Worm (Caenorhabditis elegans): ENCODE results near the gene ZC373.5.

DNA sequence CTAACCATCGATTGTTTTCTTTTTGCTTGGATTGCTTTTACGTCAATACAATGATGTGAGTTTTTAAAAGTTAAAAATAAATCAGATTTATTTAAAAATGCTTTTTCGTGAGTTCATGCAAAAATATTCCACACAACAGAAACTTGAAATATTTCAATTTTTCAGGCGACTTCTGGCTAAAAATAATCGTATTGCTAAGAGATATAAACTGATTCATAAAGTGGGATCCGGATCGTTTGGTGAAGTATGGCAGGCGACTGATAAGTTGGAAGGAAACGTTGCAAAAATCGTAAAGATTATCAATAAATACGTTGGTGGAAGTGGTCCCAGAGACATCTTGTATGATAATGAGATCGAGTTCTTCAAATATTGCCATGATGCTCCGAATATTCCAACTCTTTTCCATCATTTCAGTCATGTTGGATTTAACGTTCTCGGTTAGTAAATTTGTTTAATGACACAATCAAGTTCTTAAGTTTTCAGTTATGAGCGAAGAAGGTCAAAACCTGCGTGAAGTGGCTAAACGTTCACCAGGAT lies 13.6 kb downstream of the ZC373.5 start, which contains the start of gene ZC373.3:
- TF ChIP-seq dmd-4 (tag; optimal IDR thresholded peaks at IDR 0.05; ENCODE audit: borderline replicate concordance) = no peak
- no peak for TF ChIP-seq dve-1 (tag; optimal IDR thresholded peaks at IDR 0.05)
- no peak for TF ChIP-seq pha-4 (tag; optimal IDR thresholded peaks at IDR 0.05)

All from whole organism, late embryonic.